Fruit fly (Drosophila melanogaster): ENCODE measurements around the gene Cp15.

The Cp15 gene

DNA sequence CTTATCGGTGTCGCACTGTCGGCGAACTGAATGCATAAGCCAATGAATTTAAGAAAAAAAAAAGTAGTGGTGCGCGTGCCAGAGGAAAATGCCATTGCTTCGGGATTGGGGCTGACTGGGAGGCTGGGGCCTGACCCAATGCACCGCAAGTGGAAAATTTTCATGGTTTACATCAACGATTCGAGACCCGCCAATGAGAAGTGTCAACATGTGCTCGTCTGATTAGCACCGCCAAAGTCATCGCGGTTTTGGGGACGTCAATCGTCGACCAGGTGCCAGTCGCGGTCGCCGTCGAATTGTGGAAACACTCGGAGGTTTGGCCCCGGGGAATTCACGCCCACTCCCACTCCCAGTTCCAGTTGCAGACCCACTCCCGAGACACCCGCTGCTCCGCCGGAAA lies 44.5 kb upstream of the Cp15 start:
- TF ChIP-seq h (GFP tag; optimal IDR thresholded peaks at IDR 0.05): peak; percentile 75
- TF ChIP-seq dsf (GFP tag; optimal IDR thresholded peaks at IDR 0.05; ENCODE audit: borderline replicate concordance): no peak
- TF ChIP-seq Hr78 (GFP tag; optimal IDR thresholded peaks at IDR 0.05): no peak
- no peak for TF ChIP-seq Rel (GFP tag; optimal IDR thresholded peaks at IDR 0.05)
- TF ChIP-seq Rel (tag; optimal IDR thresholded peaks at IDR 0.05): peak; percentile 49
- TF ChIP-seq Hr83 (GFP tag; optimal IDR thresholded peaks at IDR 0.05; ENCODE audit: poor library complexity, severe bottlenecking): no peak
- no peak for TF ChIP-seq Sp1 (GFP tag; optimal IDR thresholded peaks at IDR 0.05)
- no peak for TF ChIP-seq Dif (GFP tag; optimal IDR thresholded peaks at IDR 0.05; ENCODE audit: partially characterized antibody)
- no peak for TF ChIP-seq fru (GFP tag; optimal IDR thresholded peaks at IDR 0.05)
- no peak for TF ChIP-seq dl (GFP tag; optimal IDR thresholded peaks at IDR 0.05; ENCODE audit: insufficient read depth in 1 of 2, partially characterized antibody in 2 of 2)
- no peak for TF ChIP-seq Mio (GFP tag; optimal IDR thresholded peaks at IDR 0.05)
- TF ChIP-seq CG9705 (GFP tag; optimal IDR thresholded peaks at IDR 0.05): no peak
- no peak for TF ChIP-seq dmrt93B (GFP tag; optimal IDR thresholded peaks at IDR 0.05)
- peak; percentile 12 for TF ChIP-seq br (GFP tag; optimal IDR thresholded peaks at IDR 0.05)

DNA sequence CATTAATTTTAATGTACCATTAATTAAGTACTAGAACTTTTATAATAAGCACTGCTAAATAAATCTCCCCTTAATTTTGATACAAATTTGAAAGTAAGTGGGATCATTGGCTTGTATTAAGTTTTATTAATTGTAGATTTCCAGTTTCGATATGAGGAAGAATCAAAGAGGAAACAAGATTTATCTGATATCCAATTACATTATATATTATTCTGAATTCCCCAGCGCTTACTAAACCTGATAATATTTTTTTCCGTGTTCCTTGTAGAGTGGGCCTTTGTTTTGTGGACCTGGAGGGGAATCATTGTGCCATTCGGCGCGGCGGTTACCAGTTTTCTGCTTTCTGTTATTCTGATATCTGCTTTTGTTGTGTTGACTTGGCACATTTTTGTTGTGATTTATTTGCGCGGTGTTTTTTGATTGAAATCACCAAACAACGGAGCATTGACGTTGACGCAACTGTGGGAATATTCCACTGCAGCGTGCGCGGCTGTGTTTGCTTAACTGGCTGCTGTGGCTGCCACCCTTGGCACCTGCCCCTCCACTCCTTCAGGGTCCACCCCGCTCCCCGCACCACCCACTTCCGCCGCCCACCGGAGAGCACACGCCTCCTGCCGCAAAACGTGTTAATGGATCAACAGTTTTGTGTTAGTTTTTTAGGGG lies 43.7 kb upstream of the Cp15 start:
- TF ChIP-seq Rel (GFP tag; optimal IDR thresholded peaks at IDR 0.05) (no peak), Rel (tag; optimal IDR thresholded peaks at IDR 0.05) (peak; percentile 72), h (GFP tag; optimal IDR thresholded peaks at IDR 0.05) (peak; percentile 89), Hnf4 (GFP tag; optimal IDR thresholded peaks at IDR 0.05) (peak; percentile 25), Sp1 (GFP tag; optimal IDR thresholded peaks at IDR 0.05) (peak; percentile 3), pan (optimal IDR thresholded peaks at IDR 0.05) (no peak), Jra (GFP tag; optimal IDR thresholded peaks at IDR 0.05) (no peak), Myc (optimal IDR thresholded peaks at IDR 0.05) (no peak), Vsx2 (GFP tag; optimal IDR thresholded peaks at IDR 0.05; ENCODE audit: partially characterized antibody) (peak; percentile 49), dsf (GFP tag; optimal IDR thresholded peaks at IDR 0.05; ENCODE audit: borderline replicate concordance) (peak; percentile 2), foxo (GFP tag; optimal IDR thresholded peaks at IDR 0.05) (peak in 1 of 2 experiments; percentile 4), psq (GFP tag; optimal IDR thresholded peaks at IDR 0.05) (peak; percentile 22), tai (GFP tag; optimal IDR thresholded peaks at IDR 0.05) (no peak), woc (GFP tag; optimal IDR thresholded peaks at IDR 0.05) (peak; percentile 14), OdsH (GFP tag; optimal IDR thresholded peaks at IDR 0.05) (peak; percentile 28), rgr (GFP tag; optimal IDR thresholded peaks at IDR 0.05) (peak; percentile 26)

DNA sequence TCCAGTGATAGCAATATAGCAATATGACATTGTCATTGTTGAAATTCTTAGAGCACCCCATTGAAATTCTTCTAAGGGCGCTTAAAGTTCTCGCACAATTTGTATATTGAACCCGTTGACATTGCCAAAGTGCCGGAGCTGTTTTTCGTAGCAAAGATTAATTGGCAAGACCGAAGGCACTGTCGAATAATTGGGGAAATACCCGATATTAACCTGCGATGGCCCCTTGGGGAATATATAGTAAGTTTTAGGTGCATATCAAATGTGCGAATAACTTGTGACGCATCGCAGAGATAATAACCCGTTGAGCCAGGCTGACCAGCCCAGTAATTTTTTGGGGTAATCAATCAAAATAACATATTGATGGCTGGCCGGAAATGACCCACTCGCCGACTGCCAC lies 41.6 kb upstream of the Cp15 start:
- no peak for TF ChIP-seq dsf (GFP tag; optimal IDR thresholded peaks at IDR 0.05; ENCODE audit: borderline replicate concordance)
- TF ChIP-seq lola (GFP tag; optimal IDR thresholded peaks at IDR 0.05): no peak
- TF ChIP-seq brk (GFP tag; optimal IDR thresholded peaks at IDR 0.05): no peak
- TF ChIP-seq jim (GFP tag; optimal IDR thresholded peaks at IDR 0.05): no peak
- no peak for TF ChIP-seq Rel (GFP tag; optimal IDR thresholded peaks at IDR 0.05)
- peak; percentile 92 for TF ChIP-seq Rel (tag; optimal IDR thresholded peaks at IDR 0.05)

DNA sequence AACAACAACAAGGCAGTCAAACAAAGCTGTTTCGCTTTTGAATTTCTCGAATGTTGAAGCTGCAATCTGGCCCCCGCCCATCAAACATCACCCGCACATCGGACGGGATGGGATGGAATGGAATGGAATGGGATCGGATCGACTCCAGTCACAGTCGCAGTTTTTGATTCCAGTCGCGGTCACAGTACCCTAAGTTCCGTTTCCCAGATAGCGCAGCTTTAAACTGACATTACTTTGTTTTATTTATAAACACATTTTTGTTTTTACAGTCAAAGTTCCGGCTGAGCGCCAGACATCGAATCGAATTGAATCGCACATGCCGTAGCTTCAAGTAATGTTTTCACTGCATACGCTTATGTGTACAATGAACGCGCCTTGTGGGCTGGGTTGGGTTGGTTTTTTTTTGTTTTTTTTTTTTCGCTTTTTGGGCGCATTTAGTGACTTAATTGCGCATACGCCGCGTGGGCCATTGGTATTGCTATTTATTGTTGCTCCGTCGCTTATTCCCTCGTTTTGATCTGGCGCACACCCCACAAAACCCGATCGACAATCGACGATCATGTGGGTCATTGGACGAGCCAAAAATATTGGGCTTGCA lies 39.5 kb upstream of the Cp15 start:
- peak in 1 of 2 experiments; percentile 2 for TF ChIP-seq foxo (GFP tag; optimal IDR thresholded peaks at IDR 0.05)
- TF ChIP-seq rgr (GFP tag; optimal IDR thresholded peaks at IDR 0.05): peak; percentile 37
- no peak for TF ChIP-seq dmrt93B (GFP tag; optimal IDR thresholded peaks at IDR 0.05)
- TF ChIP-seq ey (GFP tag; optimal IDR thresholded peaks at IDR 0.05): peak; percentile 7
- no peak for TF ChIP-seq CG32264 (GFP tag; optimal IDR thresholded peaks at IDR 0.05)
- no peak for TF ChIP-seq Abd-B (GFP tag; optimal IDR thresholded peaks at IDR 0.05)
- no peak for TF ChIP-seq Rel (GFP tag; optimal IDR thresholded peaks at IDR 0.05)
- TF ChIP-seq Rel (tag; optimal IDR thresholded peaks at IDR 0.05): peak; percentile 17
- no peak for TF ChIP-seq brk (GFP tag; optimal IDR thresholded peaks at IDR 0.05)
- TF ChIP-seq usp (GFP tag; optimal IDR thresholded peaks at IDR 0.05): no peak
- TF ChIP-seq Hnf4 (GFP tag; optimal IDR thresholded peaks at IDR 0.05): no peak
- TF ChIP-seq Vsx2 (GFP tag; optimal IDR thresholded peaks at IDR 0.05; ENCODE audit: partially characterized antibody): no peak
- no peak for TF ChIP-seq lola (GFP tag; optimal IDR thresholded peaks at IDR 0.05)
- TF ChIP-seq Dfd (GFP tag; optimal IDR thresholded peaks at IDR 0.05): no peak
- no peak for TF ChIP-seq dl (GFP tag; optimal IDR thresholded peaks at IDR 0.05; ENCODE audit: insufficient read depth in 1 of 2, partially characterized antibody in 2 of 2)
- TF ChIP-seq GATAd (GFP tag; optimal IDR thresholded peaks at IDR 0.05): no peak
- no peak for TF ChIP-seq tai (GFP tag; optimal IDR thresholded peaks at IDR 0.05)
- TF ChIP-seq pan (optimal IDR thresholded peaks at IDR 0.05): no peak
- no peak for TF ChIP-seq Hr83 (GFP tag; optimal IDR thresholded peaks at IDR 0.05; ENCODE audit: poor library complexity, severe bottlenecking)
- TF ChIP-seq fru (GFP tag; optimal IDR thresholded peaks at IDR 0.05): peak; percentile 67
- TF ChIP-seq jim (GFP tag; optimal IDR thresholded peaks at IDR 0.05): peak; percentile 43
- TF ChIP-seq Dif (GFP tag; optimal IDR thresholded peaks at IDR 0.05; ENCODE audit: partially characterized antibody): no peak
- TF ChIP-seq Sp1 (GFP tag; optimal IDR thresholded peaks at IDR 0.05): peak; percentile 10
- no peak for TF ChIP-seq dsf (GFP tag; optimal IDR thresholded peaks at IDR 0.05; ENCODE audit: borderline replicate concordance)
- no peak for TF ChIP-seq HLH106 (tag; optimal IDR thresholded peaks at IDR 0.05)
- TF ChIP-seq sv (GFP tag; optimal IDR thresholded peaks at IDR 0.05): no peak
- TF ChIP-seq CG9705 (GFP tag; optimal IDR thresholded peaks at IDR 0.05): no peak
- no peak for TF ChIP-seq N (GFP tag; optimal IDR thresholded peaks at IDR 0.05)
- no peak for TF ChIP-seq Myc (optimal IDR thresholded peaks at IDR 0.05)
- no peak for TF ChIP-seq Mio (GFP tag; optimal IDR thresholded peaks at IDR 0.05)
- no peak for TF ChIP-seq sage (GFP tag; optimal IDR thresholded peaks at IDR 0.05)
- peak; percentile 40 for TF ChIP-seq br (GFP tag; optimal IDR thresholded peaks at IDR 0.05)
- peak; percentile 3 for TF ChIP-seq psq (GFP tag; optimal IDR thresholded peaks at IDR 0.05)
- no peak for TF ChIP-seq Hr78 (GFP tag; optimal IDR thresholded peaks at IDR 0.05)

All from whole organism, wandering third instar larva.